Worm (Caenorhabditis elegans): Measurements from ENCODE around the gene mxl-2.

DNA sequence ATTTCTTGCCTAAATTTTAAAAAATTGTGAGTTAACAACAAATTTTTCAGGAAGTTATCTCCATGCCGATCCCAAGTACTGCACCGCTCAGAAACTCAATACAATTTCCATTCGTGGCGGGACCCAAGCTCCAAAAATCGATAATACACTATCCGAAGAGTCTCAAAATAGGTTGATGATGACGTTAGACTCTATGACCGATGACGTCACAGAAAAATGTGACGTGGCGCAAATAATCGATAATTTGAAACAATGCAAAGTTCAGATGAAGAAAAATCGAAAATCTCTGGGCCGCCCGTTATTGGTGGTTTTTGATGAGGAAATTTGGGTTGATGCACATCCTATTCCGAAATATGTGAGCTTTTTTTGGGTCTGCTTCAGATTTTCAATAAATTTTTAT lies 3.6 kb downstream of the mxl-2 start:
- TF ChIP-seq Y53F4B.3 (GFP tag; IDR thresholded peaks at IDR 0.05) = no peak
- no peak for TF ChIP-seq F23B12.7 (tag; optimal IDR thresholded peaks at IDR 0.05; ENCODE audit: insufficient read depth)
- TF ChIP-seq T26A5.8 (tag; optimal IDR thresholded peaks at IDR 0.05) = no peak
- no peak for TF ChIP-seq attf-3 (GFP tag; conservative IDR thresholded peaks at IDR 0.05)
- TF ChIP-seq ama-1 (optimal IDR thresholded peaks at IDR 0.05) = no peak
- no peak for TF ChIP-seq ama-1 (GFP tag; optimal IDR thresholded peaks at IDR 0.05)
- no peak for TF ChIP-seq F10E7.11 (tag; optimal IDR thresholded peaks at IDR 0.05)
- TF ChIP-seq chd-7 (tag; optimal IDR thresholded peaks at IDR 0.05) = no peak
- TF ChIP-seq ztf-26 (tag; optimal IDR thresholded peaks at IDR 0.05) = no peak
- TF ChIP-seq Y67H2A.10 (GFP tag; conservative IDR thresholded peaks at IDR 0.05) = no peak
- TF ChIP-seq ceh-91 (GFP tag; IDR thresholded peaks at IDR 0.05) = no peak
- TF ChIP-seq snpc-4 (GFP tag; optimal IDR thresholded peaks at IDR 0.05) = no peak
- no peak for TF ChIP-seq snpc-4 (tag; optimal IDR thresholded peaks at IDR 0.05)
